Fruit fly (Drosophila melanogaster) whole organism, embryonic: ENCODE data around the gene CG9776.

Experiments
- Bdp1 ChIP-seq: fragments of 200-800 bp; sonication (Bioruptor generic); optimal IDR thresholded peaks from 3 replicates; lab custom pipeline; 2016; ENCODE audit warnings: missing biosample characterization, missing genetic modification characterization
- CG10543 ChIP-seq: fragments of 200-800 bp; sonication (Bioruptor generic); optimal IDR thresholded peaks from 3 replicates; lab custom pipeline; 2017; ENCODE audit warnings: missing biosample characterization, mild to moderate bottlenecking, missing genetic modification characterization, moderate library complexity
- CG13424 ChIP-seq: fragments of 200-800 bp; sonication (Bioruptor generic); optimal IDR thresholded peaks from 2 replicates; lab custom pipeline; 2019; ENCODE audit warnings: missing biosample characterization, mild to moderate bottlenecking, missing genetic modification characterization, moderate library complexity
- CG14014 ChIP-seq: fragments of 200-800 bp; sonication (Bioruptor generic); IDR thresholded peaks from 2 replicates; pipeline ENCODE4 v1.3.6; 2022; ENCODE audit warnings: missing biosample characterization, missing genetic modification characterization
- CG14965 ChIP-seq: fragments of 200-800 bp; sonication (Bioruptor generic); optimal IDR thresholded peaks from 2 replicates; lab custom pipeline; 2016; ENCODE audit warnings: missing biosample characterization, missing genetic modification characterization, borderline replicate concordance
- CG15514 ChIP-seq: fragments of 200-800 bp; sonication (Bioruptor generic); optimal IDR thresholded peaks from 3 replicates; lab custom pipeline; 2017; ENCODE audit warnings: missing biosample characterization, missing genetic modification characterization, mild to moderate bottlenecking, moderate library complexity, missing genetic modification reagents
- CG1602 ChIP-seq: fragments of 200-800 bp; sonication (Bioruptor generic); optimal IDR thresholded peaks from 3 replicates; lab custom pipeline; 2016; ENCODE audit warnings: missing biosample characterization, missing genetic modification characterization
- CG18476 ChIP-seq: fragments of 200-800 bp; sonication (Bioruptor generic); optimal IDR thresholded peaks from 2 replicates; lab custom pipeline; 2016; ENCODE audit warnings: missing biosample characterization, mild to moderate bottlenecking, missing genetic modification characterization
- CG18599 ChIP-seq: fragments of 200-800 bp; sonication (Bioruptor generic); optimal IDR thresholded peaks from 3 replicates; lab custom pipeline; 2017; ENCODE audit warnings: missing biosample characterization, missing genetic modification characterization, mild to moderate bottlenecking, moderate library complexity, missing genetic modification reagents
- CG2199 ChIP-seq: fragments of 200-800 bp; sonication (Bioruptor generic); IDR thresholded peaks from 3 replicates; pipeline ENCODE4 v1.3.6; 2022; ENCODE audit warnings: missing biosample characterization, missing genetic modification characterization
- CG32532 ChIP-seq: fragments of 200-800 bp; sonication (Bioruptor generic); IDR thresholded peaks from 2 replicates; pipeline ENCODE4 v1.3.6; 2022; ENCODE audit warnings: missing biosample characterization, missing genetic modification characterization
- CG42726 ChIP-seq: fragments of 200-800 bp; sonication (Bioruptor generic); IDR thresholded peaks from 2 replicates; pipeline ENCODE4 v1.3.6; 2022; ENCODE audit warnings: missing biosample characterization, missing genetic modification characterization; ENCODE audit not compliant: partially characterized antibody
- CG6175 ChIP-seq: fragments of 200-800 bp; sonication (Bioruptor generic); IDR thresholded peaks from 3 replicates; pipeline ENCODE4 v1.3.6; 2022; ENCODE audit warnings: missing biosample characterization, missing genetic modification characterization
- CG7372 ChIP-seq: fragments of 200-800 bp; sonication (Bioruptor generic); IDR thresholded peaks from 2 replicates; pipeline ENCODE4 v1.3.6; 2022; ENCODE audit warnings: missing biosample characterization, missing genetic modification characterization
- CG7786 ChIP-seq: fragments of 200-800 bp; sonication (Bioruptor generic); optimal IDR thresholded peaks from 2 replicates; lab custom pipeline; 2016; ENCODE audit warnings: missing biosample characterization, missing genetic modification characterization
- CG7839 ChIP-seq: fragments of 200-800 bp; sonication (Bioruptor generic); optimal IDR thresholded peaks from 3 replicates; lab custom pipeline; 2018; ENCODE audit warnings: missing biosample characterization, mild to moderate bottlenecking, missing genetic modification characterization, moderate library complexity
- CG7928 ChIP-seq: fragments of 200-800 bp; sonication (Bioruptor generic); optimal IDR thresholded peaks from 2 replicates; lab custom pipeline; 2017; ENCODE audit warnings: missing biosample characterization, mild to moderate bottlenecking, missing genetic modification characterization
- Dad ChIP-seq: fragments of 200-800 bp; sonication (Bioruptor generic); optimal IDR thresholded peaks from 3 replicates; lab custom pipeline; 2016; ENCODE audit warnings: missing biosample characterization, missing genetic modification characterization
- Deaf1 ChIP-seq: fragments of 200-800 bp; optimal IDR thresholded peaks from 3 replicates; lab custom pipeline; 2019; ENCODE audit warnings: missing biosample characterization, mild to moderate bottlenecking, missing genetic modification characterization, moderate library complexity
- Dll ChIP-seq: fragments of 200-800 bp; sonication (Bioruptor generic); IDR thresholded peaks from 4 replicates; pipeline ENCODE4 v1.3.6; 2022; ENCODE audit warnings: missing biosample characterization, missing genetic modification characterization; ENCODE audit not compliant: partially characterized antibody
- Dref ChIP-seq: fragments of 200-800 bp; sonication (Bioruptor generic); IDR thresholded peaks from 2 replicates; pipeline ENCODE4 v1.3.6; 2022; ENCODE audit warnings: missing biosample characterization, missing genetic modification characterization
- E2f2 ChIP-seq: fragments of 200-800 bp; sonication (Bioruptor generic); IDR thresholded peaks from 2 replicates; pipeline ENCODE4 v1.3.6; 2022; ENCODE audit warnings: missing biosample characterization, missing genetic modification characterization
- Fer2 ChIP-seq: fragments of 200-800 bp; sonication (Bioruptor generic); optimal IDR thresholded peaks from 2 replicates; lab custom pipeline; 2018; ENCODE audit warnings: missing biosample characterization, mild to moderate bottlenecking, missing genetic modification characterization, moderate library complexity
- Gsc ChIP-seq: fragments of 200-800 bp; sonication (Bioruptor generic); IDR thresholded peaks from 2 replicates; pipeline ENCODE4 v1.3.6; 2022; ENCODE audit warnings: missing biosample characterization, missing genetic modification characterization
- Hr51 ChIP-seq, 2 experiments: fragments of 200-800 bp; sonication (Bioruptor generic); optimal IDR thresholded peaks; 2 replicates in 1 of 2; 3 replicates in 1 of 2; lab custom pipeline; 2016 to 2018; ENCODE audit warnings: missing biosample characterization in 2 of 2, missing genetic modification characterization in 2 of 2, mild to moderate bottlenecking in 1 of 2, moderate library complexity in 1 of 2
- NC2α ChIP-seq: fragments of 200-800 bp; sonication (Bioruptor generic); optimal IDR thresholded peaks from 2 replicates; lab custom pipeline; 2016; ENCODE audit warnings: missing biosample characterization, missing genetic modification characterization
- Rx ChIP-seq: fragments of 200-800 bp; sonication (Bioruptor generic); IDR thresholded peaks from 2 replicates; pipeline ENCODE4 v1.3.6; 2022; ENCODE audit warnings: missing biosample characterization, missing genetic modification characterization
- Trl ChIP-seq, 3 experiments: fragments of >200 bp in 2 of 3; fragments of 200-800 bp in 1 of 3; sonication (Bioruptor generic) in 1 of 3; optimal IDR thresholded peaks; 2 replicates in 1 of 3; 3 replicates in 2 of 3; lab custom pipeline; 2016 to 2017; ENCODE audit warnings: missing biosample characterization in 1 of 3, missing genetic modification characterization in 1 of 3
- Xrp1 ChIP-seq: fragments of 200-800 bp; sonication (Bioruptor generic); IDR thresholded peaks from 2 replicates; pipeline ENCODE4 v1.3.6; 2022; ENCODE audit warnings: missing biosample characterization, missing genetic modification characterization
- bigmax ChIP-seq: fragments of 200-800 bp; sonication (Bioruptor generic); optimal IDR thresholded peaks from 2 replicates; lab custom pipeline; 2018; ENCODE audit warnings: missing biosample characterization, mild to moderate bottlenecking, missing genetic modification characterization
- cg ChIP-seq: fragments of 200-800 bp; sonication (Bioruptor generic); optimal IDR thresholded peaks from 3 replicates; lab custom pipeline; 2019; ENCODE audit warnings: missing biosample characterization, mild to moderate bottlenecking, missing genetic modification characterization, moderate library complexity
- chm ChIP-seq: fragments of 200-800 bp; sonication (Bioruptor generic); IDR thresholded peaks from 2 replicates; pipeline ENCODE4 v1.3.6; 2022; ENCODE audit warnings: missing biosample characterization, missing genetic modification characterization
- dati ChIP-seq: fragments of 200-800 bp; sonication (Bioruptor generic); IDR thresholded peaks from 2 replicates; pipeline ENCODE4 v1.3.6; 2022; ENCODE audit warnings: missing biosample characterization, missing genetic modification characterization
- dm ChIP-seq: fragments of 200-800 bp; sonication (Bioruptor generic); optimal IDR thresholded peaks from 3 replicates; lab custom pipeline; 2016; ENCODE audit warnings: missing biosample characterization, missing genetic modification characterization
- dmrt99B ChIP-seq: fragments of 200-800 bp; sonication (Bioruptor generic); optimal IDR thresholded peaks from 2 replicates; lab custom pipeline; 2018; ENCODE audit warnings: missing biosample characterization, mild to moderate bottlenecking, missing genetic modification characterization, moderate library complexity
- ewg ChIP-seq: fragments of 200-800 bp; sonication (Bioruptor generic); optimal IDR thresholded peaks from 3 replicates; lab custom pipeline; 2017; ENCODE audit warnings: mild to moderate bottlenecking, missing biosample characterization, missing genetic modification reagents, missing genetic modification characterization
- eyg ChIP-seq: fragments of 200-800 bp; sonication (Bioruptor generic); optimal IDR thresholded peaks from 3 replicates; lab custom pipeline; 2016; ENCODE audit warnings: missing biosample characterization, missing genetic modification characterization
- grn ChIP-seq: fragments of 200-800 bp; sonication (Bioruptor generic); optimal IDR thresholded peaks from 3 replicates; lab custom pipeline; 2017; ENCODE audit warnings: missing biosample characterization, missing genetic modification characterization
- jing ChIP-seq: fragments of 200-800 bp; sonication (Bioruptor generic); optimal IDR thresholded peaks from 2 replicates; lab custom pipeline; 2018; ENCODE audit warnings: missing biosample characterization, mild to moderate bottlenecking, missing genetic modification characterization
- lab ChIP-seq: fragments of 200-800 bp; sonication (Bioruptor generic); optimal IDR thresholded peaks from 3 replicates; lab custom pipeline; 2017; ENCODE audit warnings: missing biosample characterization, missing genetic modification characterization, mild to moderate bottlenecking, moderate library complexity, missing genetic modification reagents
- oc ChIP-seq: fragments of 200-800 bp; sonication (Bioruptor generic); optimal IDR thresholded peaks from 2 replicates; lab custom pipeline; 2018; ENCODE audit warnings: missing biosample characterization, mild to moderate bottlenecking, missing genetic modification characterization, moderate library complexity
- odd ChIP-seq: fragments of 200-800 bp; sonication (Bioruptor generic); optimal IDR thresholded peaks from 2 replicates; lab custom pipeline; 2017; ENCODE audit warnings: missing biosample characterization, mild to moderate bottlenecking, missing genetic modification characterization
- org-1 ChIP-seq: fragments of 200-800 bp; sonication (Bioruptor generic); optimal IDR thresholded peaks from 2 replicates; lab custom pipeline; 2017; ENCODE audit warnings: missing biosample characterization, missing genetic modification characterization
- peb ChIP-seq: fragments of 200-800 bp; sonication (Bioruptor generic); IDR thresholded peaks from 2 replicates; pipeline ENCODE4 v1.3.6; 2022; ENCODE audit warnings: missing biosample characterization, missing genetic modification characterization
- pnt ChIP-seq: fragments of 200-800 bp; sonication (Bioruptor generic); optimal IDR thresholded peaks from 3 replicates; lab custom pipeline; 2016; ENCODE audit warnings: missing biosample characterization, missing genetic modification characterization
- sima ChIP-seq: fragments of 200-800 bp; sonication (Bioruptor generic); optimal IDR thresholded peaks from 2 replicates; lab custom pipeline; 2016; ENCODE audit warnings: missing biosample characterization, missing genetic modification characterization
- so ChIP-seq: fragments of 200-800 bp; sonication (Bioruptor generic); IDR thresholded peaks from 3 replicates; pipeline ENCODE4 v1.3.6; 2022; ENCODE audit warnings: missing biosample characterization, missing genetic modification characterization
- stc ChIP-seq: fragments of 200-800 bp; sonication (Bioruptor generic); IDR thresholded peaks from 2 replicates; pipeline ENCODE4 v1.3.6; 2022; ENCODE audit warnings: missing biosample characterization, missing genetic modification characterization
- zen ChIP-seq: fragments of 200-800 bp; sonication (Bioruptor generic); optimal IDR thresholded peaks from 3 replicates; lab custom pipeline; 2018; ENCODE audit warnings: missing biosample characterization, mild to moderate bottlenecking, missing genetic modification characterization, moderate library complexity

CG9776 gene

dm6 chr3R:4281119-4281861 is 52.6 kb downstream of the CG9776 start (continued):
- TF ChIP-seq grn (GFP tag; lab: Kevin White, UChicago) (peak; percentile 16), Dll (GFP tag; lab: Robert Waterston, UW) (no peak), Xrp1 (GFP tag; lab: Robert Waterston, UW) (no peak), CG13424 (no peak), CG6175 (GFP tag; lab: Robert Waterston, UW) (0 out of 3 replicates have a peak, but pooled peaks have one; percentile 32), Dref (GFP tag; lab: Robert Waterston, UW) (no peak), Rx (GFP tag; lab: Robert Waterston, UW) (no peak), so (GFP tag; lab: Robert Waterston, UW) (0 out of 3 replicates have a peak, but pooled peaks have one; percentile 21), CG2199 (GFP tag; lab: Robert Waterston, UW) (0 out of 3 replicates have a peak, but pooled peaks have one; percentile 45), peb (GFP tag; lab: Robert Waterston, UW) (no peak), CG7928 (GFP tag; lab: Kevin White, UChicago) (no peak), Deaf1 (tag; lab: Kevin White, UChicago) (peak; percentile 96), lab (peak; percentile 41), oc (tag; lab: Kevin White, UChicago) (no peak), CG7786 (no peak), CG1602 (GFP tag; lab: Kevin White, UChicago) (no peak), org-1 (no peak), odd (no peak), CG14014 (GFP tag; lab: Robert Waterston, UW) (no peak), dati (GFP tag; lab: Robert Waterston, UW) (no peak), ewg (peak; percentile 46), jing (no peak), chm (GFP tag; lab: Robert Waterston, UW) (no peak), CG42726 (GFP tag; lab: Robert Waterston, UW) (no peak), CG7372 (GFP tag; lab: Robert Waterston, UW) (0 out of 2 replicates have a peak, but pooled peaks have one; percentile 23), E2f2 (GFP tag; lab: Robert Waterston, UW) (0 out of 2 replicates have a peak, but pooled peaks have one; percentile 13), pnt (GFP tag; lab: Kevin White, UChicago) (no peak), Hr51 (GFP tag; optimal IDR thresholded peaks at IDR 0.05; lab: Kevin White, UChicago) (peak in 1 of 2 experiments; percentile 66), CG7839 (tag; lab: Kevin White, UChicago) (no peak), CG15514 (GFP tag; lab: Kevin White, UChicago) (no peak), CG10543 (GFP tag; lab: Kevin White, UChicago) (peak; percentile 9), Trl (optimal IDR thresholded peaks at IDR 0.05; lab: Kevin White, UChicago) (peak; percentile 39 to 69), Trl (GFP tag; optimal IDR thresholded peaks at IDR 0.05; lab: Kevin White, UChicago) (no peak), Bdp1 (GFP tag; lab: Kevin White, UChicago) (no peak), NC2α (no peak), cg (GFP tag; lab: Kevin White, UChicago) (no peak), stc (GFP tag; lab: Robert Waterston, UW) (no peak), CG18599 (GFP tag; lab: Kevin White, UChicago) (peak; percentile 32), zen (tag; lab: Kevin White, UChicago) (no peak), sima (GFP tag; lab: Kevin White, UChicago) (no peak), Dad (GFP tag; lab: Kevin White, UChicago) (no peak), Gsc (GFP tag; lab: Robert Waterston, UW) (no peak), Fer2 (no peak), CG32532 (GFP tag; lab: Robert Waterston, UW) (no peak), bigmax (GFP tag; lab: Kevin White, UChicago) (no peak), CG18476 (GFP tag; lab: Kevin White, UChicago) (no peak), dmrt99B (tag; lab: Kevin White, UChicago) (no peak), dm (GFP tag; lab: Kevin White, UChicago) (no peak), CG14965 (GFP tag; lab: Kevin White, UChicago) (no peak), eyg (GFP tag; lab: Kevin White, UChicago) (no peak)
